Worm (Caenorhabditis elegans): ENCODE results near the gene C09B8.8.
A peak's percentile ranks its signal among the peaks of the same experiment; 100 is the strongest.

Gene C09B8.8

ce11 chrX:6041995-6042481 lies 26.7 kb downstream of the C09B8.8 start (continued):
- TF ChIP-seq egl-27 (tag; optimal IDR thresholded peaks at IDR 0.05), result peak; percentile 49
- no peak for TF ChIP-seq mml-1 (tag; optimal IDR thresholded peaks at IDR 0.05)
- no peak for TF ChIP-seq sea-2 (GFP tag; optimal IDR thresholded peaks at IDR 0.05)
- TF ChIP-seq nhr-11 (tag; optimal IDR thresholded peaks at IDR 0.05), result no peak
- no peak for TF ChIP-seq zag-1 (tag; optimal IDR thresholded peaks at IDR 0.05)
- no peak for TF ChIP-seq ceh-16 (tag; optimal IDR thresholded peaks at IDR 0.05)
- TF ChIP-seq jun-1 (tag; optimal IDR thresholded peaks at IDR 0.05), result peak; percentile 92
- no peak for TF ChIP-seq daf-12 (tag; optimal IDR thresholded peaks at IDR 0.05)
- TF ChIP-seq elt-1 (tag; optimal IDR thresholded peaks at IDR 0.05), result peak; percentile 28
- TF ChIP-seq nhr-28 (tag; optimal IDR thresholded peaks at IDR 0.05), result no peak
- TF ChIP-seq ztf-11 (tag; optimal IDR thresholded peaks at IDR 0.05), result no peak
- TF ChIP-seq ceh-9 (tag; optimal IDR thresholded peaks at IDR 0.05), result no peak
- TF ChIP-seq nhr-67 (tag; optimal IDR thresholded peaks at IDR 0.05), result no peak
- TF ChIP-seq mdl-1 (tag; optimal IDR thresholded peaks at IDR 0.05), result peak; percentile 19
- TF ChIP-seq elt-2 (tag; optimal IDR thresholded peaks at IDR 0.05), result peak; percentile 92
- TF ChIP-seq unc-39 (tag; optimal IDR thresholded peaks at IDR 0.05), result no peak
- peak; percentile 59 for TF ChIP-seq ama-1 (optimal IDR thresholded peaks at IDR 0.05)
- peak; percentile 48 for TF ChIP-seq nhr-43 (tag; optimal IDR thresholded peaks at IDR 0.05; ENCODE audit: poor library complexity, severe bottlenecking)
- TF ChIP-seq lin-15B (tag; optimal IDR thresholded peaks at IDR 0.05), result peak; percentile 10
- TF ChIP-seq nhr-25 (tag; optimal IDR thresholded peaks at IDR 0.05), result peak; percentile 86

- TF ChIP-seq elt-1 (tag; optimal IDR thresholded peaks at IDR 0.05) (no peak), eor-1 (tag; optimal IDR thresholded peaks at IDR 0.05) (no peak), nhr-67 (tag; optimal IDR thresholded peaks at IDR 0.05) (no peak), ceh-16 (tag; optimal IDR thresholded peaks at IDR 0.05) (no peak), pha-4 (tag; optimal IDR thresholded peaks at IDR 0.05) (peak; percentile 79), elt-2 (tag; optimal IDR thresholded peaks at IDR 0.05) (peak; percentile 8), ceh-9 (tag; optimal IDR thresholded peaks at IDR 0.05) (no peak), jun-1 (tag; optimal IDR thresholded peaks at IDR 0.05) (peak; percentile 37), hmg-11 (tag; optimal IDR thresholded peaks at IDR 0.05) (no peak), nfya-1 (tag; optimal IDR thresholded peaks at IDR 0.05; ENCODE audit: insufficient read depth) (no peak), lsy-12 (tag; optimal IDR thresholded peaks at IDR 0.05) (no peak), sea-2 (GFP tag; optimal IDR thresholded peaks at IDR 0.05) (no peak), ZK546.5 (tag; optimal IDR thresholded peaks at IDR 0.05) (no peak), fos-1 (tag; optimal IDR thresholded peaks at IDR 0.05) (no peak), nhr-76 (tag; optimal IDR thresholded peaks at IDR 0.05) (no peak), nhr-11 (tag; optimal IDR thresholded peaks at IDR 0.05) (no peak), unc-39 (tag; optimal IDR thresholded peaks at IDR 0.05) (no peak), skn-1 (tag; optimal IDR thresholded peaks at IDR 0.05) (no peak), egl-5 (tag; optimal IDR thresholded peaks at IDR 0.05) (no peak), nhr-28 (tag; optimal IDR thresholded peaks at IDR 0.05) (no peak)
Observed at ce11 chrX:6043283-6043682, 28.0 kb downstream of the C09B8.8 start.

ce11 chrX:6048508-6048907 lies 33.2 kb downstream of the C09B8.8 start, which contains the start of gene pak-1:
TSS of gene pak-1 (minus strand) at chrX:6048608.
- TF ChIP-seq elt-3 (tag; optimal IDR thresholded peaks at IDR 0.05) (no peak), nhr-11 (tag; optimal IDR thresholded peaks at IDR 0.05) (no peak), ceh-16 (tag; optimal IDR thresholded peaks at IDR 0.05) (no peak), nhr-77 (tag; optimal IDR thresholded peaks at IDR 0.05) (no peak), unc-62 (GFP tag; optimal IDR thresholded peaks at IDR 0.05) (no peak), zag-1 (tag; optimal IDR thresholded peaks at IDR 0.05) (no peak)

- TF ChIP-seq ceh-16 (tag; optimal IDR thresholded peaks at IDR 0.05) (no peak), snpc-4 (tag; optimal IDR thresholded peaks at IDR 0.05) (no peak), elt-3 (tag; optimal IDR thresholded peaks at IDR 0.05) (peak in 1 of 3 experiments; percentile 87), ztf-11 (tag; optimal IDR thresholded peaks at IDR 0.05) (no peak), ZK546.5 (tag; optimal IDR thresholded peaks at IDR 0.05) (no peak), nhr-12 (tag; optimal IDR thresholded peaks at IDR 0.05) (no peak), mml-1 (tag; optimal IDR thresholded peaks at IDR 0.05) (no peak), daf-12 (tag; optimal IDR thresholded peaks at IDR 0.05) (no peak), nhr-23 (tag; optimal IDR thresholded peaks at IDR 0.05) (peak; percentile 68), nhr-28 (tag; optimal IDR thresholded peaks at IDR 0.05) (no peak), elt-2 (tag; optimal IDR thresholded peaks at IDR 0.05) (peak; percentile 56), unc-62 (GFP tag; optimal IDR thresholded peaks at IDR 0.05) (no peak), hmg-11 (tag; optimal IDR thresholded peaks at IDR 0.05) (no peak), R02D3.7 (tag; optimal IDR thresholded peaks at IDR 0.05) (no peak), ceh-28 (tag; optimal IDR thresholded peaks at IDR 0.05) (peak; percentile 80)
Observed at ce11 chrX:6050078-6050477, 34.8 kb downstream of the C09B8.8 start.
